Worm (Caenorhabditis elegans) whole organism, L3 larva: ENCODE results near the gene trr-1.

Experiments
- ama-1 ChIP-seq: fragments of 150-350 bp; optimal IDR thresholded peaks from 2 replicates; lab custom pipeline; 2018
- ceh-16 ChIP-seq: sonication (generic microtip); optimal IDR thresholded peaks from 2 replicates; lab custom pipeline; 2017; ENCODE audit warnings: missing biosample characterization, missing genetic modification characterization
- ceh-82 ChIP-seq: fragments of 150-350 bp; optimal IDR thresholded peaks from 2 replicates; lab custom pipeline; 2014; ENCODE audit warnings: missing biosample characterization, missing genetic modification characterization
- elt-3 ChIP-seq, 3 experiments: fragments of 150-350 bp in 1 of 3; sonication (generic microtip) in 2 of 3; optimal IDR thresholded peaks; 2 replicates in 2 of 3; 4 replicates in 1 of 3; lab custom pipeline; 2014 to 2017; ENCODE audit warnings: missing biosample characterization in 3 of 3, missing genetic modification characterization in 3 of 3
- fos-1 ChIP-seq: fragments of 150-350 bp; optimal IDR thresholded peaks from 2 replicates; lab custom pipeline; 2014; ENCODE audit warnings: missing biosample characterization, missing genetic modification characterization
- lin-39 ChIP-seq: fragments of 150-350 bp; optimal IDR thresholded peaks from 2 replicates; lab custom pipeline; 2018; ENCODE audit warnings: missing biosample characterization, missing genetic modification reagents, missing genetic modification characterization
- mdl-1 ChIP-seq: fragments of 150-350 bp; optimal IDR thresholded peaks from 2 replicates; lab custom pipeline; 2014; ENCODE audit warnings: missing biosample characterization, missing genetic modification characterization
- nhr-12 ChIP-seq: fragments of 150-350 bp; optimal IDR thresholded peaks from 2 replicates; lab custom pipeline; 2014; ENCODE audit warnings: missing biosample characterization, missing genetic modification characterization
- ztf-11 ChIP-seq: fragments of 150-350 bp; optimal IDR thresholded peaks from 2 replicates; lab custom pipeline; 2014; ENCODE audit warnings: missing biosample characterization, missing genetic modification characterization

DNA sequence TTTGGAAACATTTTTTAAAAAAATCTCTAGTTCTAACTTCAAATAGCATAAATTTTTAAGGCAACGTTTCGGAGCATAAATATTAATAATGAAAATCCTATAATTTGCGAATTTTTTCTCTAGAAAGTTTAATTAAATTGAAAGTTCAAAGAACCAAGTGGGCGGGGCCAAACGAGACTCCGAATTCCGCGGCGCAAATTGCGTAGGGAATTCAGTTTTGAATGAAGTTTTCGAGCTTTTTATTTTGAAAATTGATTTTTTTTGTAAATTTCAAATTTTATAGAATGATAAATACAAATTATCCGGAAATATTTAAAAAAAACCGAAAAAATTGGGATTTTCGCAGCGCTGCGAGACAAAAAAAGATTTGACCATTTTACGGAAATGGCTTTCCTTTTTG is 45.1 kb upstream of the trr-1 start:
- no peak for TF ChIP-seq elt-3 (tag; optimal IDR thresholded peaks at IDR 0.05; lab: Kevin White, UChicago)
- no peak for TF ChIP-seq ama-1 (lab: Kevin White, UChicago)
- no peak for TF ChIP-seq lin-39 (tag; lab: Kevin White, UChicago)
- no peak for TF ChIP-seq mdl-1
- TF ChIP-seq ceh-82 (tag; lab: Kevin White, UChicago), result no peak
- no peak for TF ChIP-seq ztf-11
- no peak for TF ChIP-seq ceh-16 (tag; lab: Kevin White, UChicago)
- TF ChIP-seq fos-1 (tag; lab: Kevin White, UChicago), result no peak
- TF ChIP-seq nhr-12, result no peak
